Worm (Caenorhabditis elegans) whole organism, midembryonic: ENCODE results near the gene oac-38.

Experiments used
- flt-1 ChIP-seq: fragments of 200-800 bp; sonication (Bioruptor generic); IDR thresholded peaks from 2 replicates; pipeline ENCODE4 v1.3.6; 2022; ENCODE audit warnings: missing genetic modification characterization, missing compliant biosample characterization
- med-1 ChIP-seq: sonication (generic microtip); optimal IDR thresholded peaks from 2 replicates; lab custom pipeline; 2017; ENCODE audit warnings: missing genetic modification characterization, mild to moderate bottlenecking, missing compliant biosample characterization, antibody characterized with exemption, missing genetic modification reagents; ENCODE audit not compliant: insufficient read depth
- ref-1 ChIP-seq: fragments of 200-800 bp; sonication (Bioruptor generic); conservative IDR thresholded peaks from 2 replicates; pipeline ENCODE4 v1.3.6; 2022; ENCODE audit warnings: missing genetic modification reagents, missing genetic modification characterization, missing compliant biosample characterization
- tab-1 ChIP-seq: fragments of 200-800 bp; sonication (Bioruptor generic); IDR thresholded peaks from 2 replicates; pipeline ENCODE4 v1.3.6; 2022; ENCODE audit warnings: missing genetic modification characterization, missing compliant biosample characterization
- ztf-29 ChIP-seq: fragments of 200-800 bp; sonication (Bioruptor generic); IDR thresholded peaks from 2 replicates; pipeline ENCODE4 v1.3.6; 2022; ENCODE audit warnings: missing genetic modification reagents, missing genetic modification characterization, missing compliant biosample characterization

DNA sequence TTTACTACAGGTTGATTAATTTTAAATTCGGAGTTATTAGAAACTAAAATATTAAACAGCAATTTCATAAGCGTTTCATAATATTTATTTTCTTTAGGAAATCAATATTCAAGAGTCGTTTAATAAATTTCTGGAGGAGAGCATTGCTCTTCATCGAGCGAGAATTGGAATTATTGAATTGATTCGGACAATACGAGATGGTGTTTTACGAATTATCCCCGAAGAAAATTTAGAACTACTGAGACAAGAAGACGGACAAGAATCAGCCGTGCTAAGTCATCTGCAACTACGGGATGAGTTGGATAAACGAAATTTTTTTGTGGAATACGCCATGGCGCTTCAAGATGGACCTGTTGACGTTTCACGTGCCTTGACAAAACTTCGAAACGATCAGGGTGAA is 41.2 kb upstream of the oac-38 start:
- no peak for TF ChIP-seq flt-1
- no peak for TF ChIP-seq ztf-29 (GFP tag; lab: Robert Waterston, UW)
- no peak for TF ChIP-seq ref-1 (GFP tag; lab: Robert Waterston, UW)
- TF ChIP-seq med-1 (GFP tag; lab: Kevin White, UChicago) = no peak
- no peak for TF ChIP-seq tab-1 (GFP tag; lab: Robert Waterston, UW)
